Fruit fly (Drosophila melanogaster) whole organism, embryonic: ENCODE measurements around the gene eIF2Bepsilon.

Experiments used
- B-H2 ChIP-seq: fragments of 200-800 bp; sonication (Bioruptor generic); optimal IDR thresholded peaks from 2 replicates; lab custom pipeline; 2018; ENCODE audit warnings: missing biosample characterization, mild to moderate bottlenecking, missing genetic modification characterization
- CG12769 ChIP-seq: fragments of 200-800 bp; sonication (Bioruptor generic); optimal IDR thresholded peaks from 2 replicates; lab custom pipeline; 2019; ENCODE audit warnings: missing biosample characterization, mild to moderate bottlenecking, missing genetic modification characterization, moderate library complexity
- CG13296 ChIP-seq: fragments of 200-800 bp; sonication (Bioruptor generic); optimal IDR thresholded peaks from 3 replicates; lab custom pipeline; 2018; ENCODE audit warnings: missing biosample characterization, mild to moderate bottlenecking, missing genetic modification characterization
- CG13424 ChIP-seq: fragments of 200-800 bp; sonication (Bioruptor generic); optimal IDR thresholded peaks from 2 replicates; lab custom pipeline; 2019; ENCODE audit warnings: missing biosample characterization, mild to moderate bottlenecking, missing genetic modification characterization, moderate library complexity
- CG13775 ChIP-seq: fragments of 200-800 bp; sonication (Bioruptor generic); optimal IDR thresholded peaks from 3 replicates; lab custom pipeline; 2017; ENCODE audit warnings: missing biosample characterization, mild to moderate bottlenecking, missing genetic modification characterization
- CG17328 ChIP-seq: fragments of 200-800 bp; sonication (Bioruptor generic); IDR thresholded peaks from 2 replicates; pipeline ENCODE4 v1.3.6; 2022; ENCODE audit warnings: missing biosample characterization, missing genetic modification characterization
- CG17568 ChIP-seq: fragments of 200-800 bp; sonication (Bioruptor generic); optimal IDR thresholded peaks from 2 replicates; lab custom pipeline; 2018; ENCODE audit warnings: missing biosample characterization, mild to moderate bottlenecking, missing genetic modification characterization, moderate library complexity
- CG18619 ChIP-seq: fragments of 200-800 bp; sonication (Bioruptor generic); optimal IDR thresholded peaks from 3 replicates; lab custom pipeline; 2017; ENCODE audit warnings: missing biosample characterization, mild to moderate bottlenecking, missing genetic modification characterization
- CG2199 ChIP-seq: fragments of 200-800 bp; sonication (Bioruptor generic); IDR thresholded peaks from 3 replicates; pipeline ENCODE4 v1.3.6; 2022; ENCODE audit warnings: missing biosample characterization, missing genetic modification characterization
- CG2712 ChIP-seq: fragments of 200-800 bp; optimal IDR thresholded peaks from 3 replicates; lab custom pipeline; 2019; ENCODE audit warnings: missing biosample characterization, mild to moderate bottlenecking, missing genetic modification characterization, moderate library complexity
- CG34376 ChIP-seq: fragments of 200-800 bp; sonication (Bioruptor generic); optimal IDR thresholded peaks from 2 replicates; lab custom pipeline; 2018; ENCODE audit warnings: missing biosample characterization, mild to moderate bottlenecking, missing genetic modification characterization
- CG3847 ChIP-seq: fragments of 200-800 bp; sonication (Bioruptor generic); IDR thresholded peaks from 2 replicates; pipeline ENCODE4 v1.3.6; 2022; ENCODE audit warnings: missing biosample characterization, missing genetic modification characterization
- CG4360 ChIP-seq: fragments of 200-800 bp; sonication (Bioruptor generic); IDR thresholded peaks from 2 replicates; pipeline ENCODE4 v1.3.6; 2022; ENCODE audit warnings: missing biosample characterization, missing genetic modification characterization
- CG4617 ChIP-seq: fragments of 200-800 bp; sonication (Bioruptor generic); optimal IDR thresholded peaks from 3 replicates; lab custom pipeline; 2016; ENCODE audit warnings: missing biosample characterization, missing genetic modification characterization, borderline replicate concordance
- CG6272 ChIP-seq: fragments of 200-800 bp; sonication (Bioruptor generic); IDR thresholded peaks from 2 replicates; pipeline ENCODE4 v1.3.6; 2022; ENCODE audit warnings: missing biosample characterization, missing genetic modification characterization
- CG8359 ChIP-seq: fragments of 200-800 bp; sonication (Bioruptor generic); optimal IDR thresholded peaks from 2 replicates; lab custom pipeline; 2017; ENCODE audit warnings: missing biosample characterization, mild to moderate bottlenecking, missing genetic modification characterization, borderline replicate concordance
- CG8388 ChIP-seq: fragments of 200-800 bp; sonication (Bioruptor generic); optimal IDR thresholded peaks from 2 replicates; lab custom pipeline; 2019; ENCODE audit warnings: missing biosample characterization, mild to moderate bottlenecking, missing genetic modification characterization, moderate library complexity
- CG9727 ChIP-seq: fragments of 200-800 bp; sonication (Bioruptor generic); optimal IDR thresholded peaks from 3 replicates; lab custom pipeline; 2017; ENCODE audit warnings: missing biosample characterization, mild to moderate bottlenecking, missing genetic modification characterization
- Dbx ChIP-seq: fragments of 200-800 bp; sonication (Bioruptor generic); IDR thresholded peaks from 3 replicates; pipeline ENCODE4 v1.3.6; 2022; ENCODE audit warnings: missing biosample characterization, missing genetic modification characterization
- Dip3 ChIP-seq: fragments of 200-800 bp; sonication (Bioruptor generic); optimal IDR thresholded peaks from 3 replicates; lab custom pipeline; 2016; ENCODE audit warnings: missing biosample characterization, missing genetic modification characterization
- Doc2 ChIP-seq: fragments of 200-800 bp; sonication (Bioruptor generic); IDR thresholded peaks from 2 replicates; pipeline ENCODE4 v1.3.6; 2022; ENCODE audit warnings: missing biosample characterization, missing genetic modification characterization
- Gsc ChIP-seq: fragments of 200-800 bp; sonication (Bioruptor generic); IDR thresholded peaks from 2 replicates; pipeline ENCODE4 v1.3.6; 2022; ENCODE audit warnings: missing biosample characterization, missing genetic modification characterization
- H2.0 ChIP-seq: fragments of 200-800 bp; sonication (Bioruptor generic); IDR thresholded peaks from 2 replicates; pipeline ENCODE4 v1.3.6; 2022; ENCODE audit warnings: missing biosample characterization, missing genetic modification characterization
- Hey ChIP-seq: fragments of 200-800 bp; sonication (Bioruptor generic); optimal IDR thresholded peaks from 3 replicates; lab custom pipeline; 2018; ENCODE audit warnings: missing biosample characterization, mild to moderate bottlenecking, missing genetic modification characterization
- Hsf ChIP-seq: fragments of 200-800 bp; sonication (Bioruptor generic); optimal IDR thresholded peaks from 3 replicates; lab custom pipeline; 2016; ENCODE audit warnings: missing biosample characterization, missing genetic modification characterization
- PHDP ChIP-seq: fragments of 200-800 bp; sonication (Bioruptor generic); optimal IDR thresholded peaks from 3 replicates; lab custom pipeline; 2018; ENCODE audit warnings: missing biosample characterization, mild to moderate bottlenecking, missing genetic modification characterization, moderate library complexity
- Usf ChIP-seq: fragments of 200-800 bp; sonication (Bioruptor generic); optimal IDR thresholded peaks from 2 replicates; lab custom pipeline; 2017; ENCODE audit warnings: missing genotype, missing biosample characterization, missing genetic modification characterization
- bigmax ChIP-seq: fragments of 200-800 bp; sonication (Bioruptor generic); optimal IDR thresholded peaks from 2 replicates; lab custom pipeline; 2018; ENCODE audit warnings: missing biosample characterization, mild to moderate bottlenecking, missing genetic modification characterization
- chinmo ChIP-seq: fragments of 200-800 bp; sonication (Bioruptor generic); IDR thresholded peaks from 4 replicates; pipeline ENCODE4 v1.3.6; 2022; ENCODE audit warnings: missing biosample characterization, missing genetic modification characterization; ENCODE audit not compliant: partially characterized antibody
- da ChIP-seq: fragments of 200-800 bp; sonication (Bioruptor generic); optimal IDR thresholded peaks from 2 replicates; lab custom pipeline; 2016; ENCODE audit warnings: missing biosample characterization, missing genetic modification characterization
- emc ChIP-seq: fragments of 200-800 bp; sonication (Bioruptor generic); optimal IDR thresholded peaks from 2 replicates; lab custom pipeline; 2016; ENCODE audit warnings: missing biosample characterization, missing genetic modification characterization
- fd3F ChIP-seq: fragments of 200-800 bp; sonication (Bioruptor generic); optimal IDR thresholded peaks from 2 replicates; lab custom pipeline; 2018; ENCODE audit warnings: missing biosample characterization, mild to moderate bottlenecking, missing genetic modification characterization, moderate library complexity
- fd64A ChIP-seq: fragments of 200-800 bp; sonication (Bioruptor generic); optimal IDR thresholded peaks from 3 replicates; lab custom pipeline; 2018; ENCODE audit warnings: missing biosample characterization, mild to moderate bottlenecking, missing genetic modification characterization
- her ChIP-seq: fragments of 200-800 bp; sonication (Bioruptor generic); optimal IDR thresholded peaks from 2 replicates; lab custom pipeline; 2016; ENCODE audit warnings: missing biosample characterization, missing genetic modification characterization
- jing ChIP-seq: fragments of 200-800 bp; sonication (Bioruptor generic); optimal IDR thresholded peaks from 2 replicates; lab custom pipeline; 2018; ENCODE audit warnings: missing biosample characterization, mild to moderate bottlenecking, missing genetic modification characterization
- jumu ChIP-seq: fragments of 200-800 bp; sonication (Bioruptor generic); optimal IDR thresholded peaks from 3 replicates; lab custom pipeline; 2016; ENCODE audit warnings: missing biosample characterization, missing genetic modification characterization
- lov ChIP-seq, 2 experiments: fragments of 200-800 bp in 1 of 2; fragments of >200 bp in 1 of 2; sonication (Bioruptor generic) in 1 of 2; IDR thresholded peaks in 1 of 2; optimal IDR thresholded peaks in 1 of 2; 2 replicates in 1 of 2; 3 replicates in 1 of 2; pipeline versions ENCODE4 v1.3.6 to Lab custom; 2017 to 2022; ENCODE audit warnings: missing biosample characterization in 1 of 2, missing genetic modification characterization in 1 of 2
- otp ChIP-seq: fragments of 200-800 bp; sonication (Bioruptor generic); IDR thresholded peaks from 3 replicates; pipeline ENCODE4, ENCODE4 v1.3.6; 2022; ENCODE audit warnings: missing biosample characterization, missing genetic modification characterization
- peb ChIP-seq: fragments of 200-800 bp; sonication (Bioruptor generic); IDR thresholded peaks from 2 replicates; pipeline ENCODE4 v1.3.6; 2022; ENCODE audit warnings: missing biosample characterization, missing genetic modification characterization
- pfk ChIP-seq: fragments of 200-800 bp; sonication (Bioruptor generic); optimal IDR thresholded peaks from 2 replicates; lab custom pipeline; 2018; ENCODE audit warnings: missing biosample characterization, mild to moderate bottlenecking, missing genetic modification characterization, moderate library complexity
- pnt ChIP-seq: fragments of 200-800 bp; sonication (Bioruptor generic); optimal IDR thresholded peaks from 3 replicates; lab custom pipeline; 2016; ENCODE audit warnings: missing biosample characterization, missing genetic modification characterization
- psq ChIP-seq: fragments of 200-800 bp; sonication (Bioruptor generic); optimal IDR thresholded peaks from 2 replicates; lab custom pipeline; 2017; ENCODE audit warnings: missing biosample characterization, missing genetic modification characterization
- run ChIP-seq: fragments of 200-800 bp; sonication (Bioruptor generic); optimal IDR thresholded peaks from 3 replicates; lab custom pipeline; 2018; ENCODE audit warnings: missing biosample characterization, mild to moderate bottlenecking, missing genetic modification characterization
- schlank ChIP-seq: fragments of 200-800 bp; sonication (Bioruptor generic); optimal IDR thresholded peaks from 2 replicates; lab custom pipeline; 2018; ENCODE audit warnings: missing biosample characterization, mild to moderate bottlenecking, missing genetic modification characterization
- sens ChIP-seq: fragments of 200-800 bp; sonication (Bioruptor generic); peaks from one replicate; lab custom pipeline; 2016; ENCODE audit warnings: missing biosample characterization, missing genetic modification characterization
- sima ChIP-seq: fragments of 200-800 bp; sonication (Bioruptor generic); optimal IDR thresholded peaks from 2 replicates; lab custom pipeline; 2016; ENCODE audit warnings: missing biosample characterization, missing genetic modification characterization
- sob ChIP-seq: fragments of 200-800 bp; sonication (Bioruptor generic); IDR thresholded peaks from 2 replicates; pipeline ENCODE4 v1.3.6; 2022; ENCODE audit warnings: missing biosample characterization, missing genetic modification characterization
- sqz ChIP-seq: fragments of 200-800 bp; sonication (Bioruptor generic); optimal IDR thresholded peaks from 3 replicates; lab custom pipeline; 2018; ENCODE audit warnings: missing biosample characterization, mild to moderate bottlenecking, missing genetic modification characterization
- tap ChIP-seq: fragments of 200-800 bp; optimal IDR thresholded peaks from 3 replicates; lab custom pipeline; 2019; ENCODE audit warnings: missing biosample characterization, mild to moderate bottlenecking, missing genetic modification characterization, moderate library complexity
- ttk ChIP-seq: fragments of 200-800 bp; sonication (Bioruptor generic); IDR thresholded peaks from 2 replicates; pipeline ENCODE4 v2.1.2; 2022; ENCODE audit warnings: missing biosample characterization, missing genetic modification characterization

The eIF2Bepsilon gene

dm6 chrX:1968581-1969258 lies 46.0 kb upstream of the eIF2Bepsilon start (continued):
- TF ChIP-seq sqz, result no peak
- TF ChIP-seq CG9727 (GFP tag; lab: Kevin White, UChicago), result no peak
- peak; percentile 39 for TF ChIP-seq PHDP (tag; lab: Kevin White, UChicago)
- TF ChIP-seq H2.0 (GFP tag; lab: Robert Waterston, UW), result peak; percentile 50; the same call in 1 of the 2 replicates
- no peak for TF ChIP-seq CG13775 (GFP tag; lab: Kevin White, UChicago)
- no peak for TF ChIP-seq CG34376 (GFP tag; lab: Kevin White, UChicago)
- TF ChIP-seq pnt (GFP tag; lab: Kevin White, UChicago), result peak; percentile 58
- peak; percentile 68 for TF ChIP-seq CG8388 (GFP tag; lab: Kevin White, UChicago)
- peak; percentile 53 for TF ChIP-seq run (tag; lab: Kevin White, UChicago)
- TF ChIP-seq emc (GFP tag; lab: Kevin White, UChicago), result no peak
- no peak for TF ChIP-seq Gsc
- TF ChIP-seq B-H2 (GFP tag; lab: Kevin White, UChicago), result no peak
- TF ChIP-seq otp, result 0 out of 3 replicates have a peak, but pooled peaks have one; percentile 31
- TF ChIP-seq CG18619 (GFP tag; lab: Kevin White, UChicago), result peak; percentile 44
- peak; percentile 75 for TF ChIP-seq fd64A (GFP tag; lab: Kevin White, UChicago)
- TF ChIP-seq chinmo (GFP tag; lab: Robert Waterston, UW), result no peak
- peak; percentile 56 for TF ChIP-seq CG17328
- TF ChIP-seq bigmax, result no peak
- TF ChIP-seq sens (GFP tag; lab: Kevin White, UChicago), result peak; percentile 89
- no peak for TF ChIP-seq CG2199
- no peak for TF ChIP-seq CG6272 (GFP tag; lab: Robert Waterston, UW)
- TF ChIP-seq jing (GFP tag; lab: Kevin White, UChicago), result peak; percentile 71
- TF ChIP-seq CG12769 (tag; lab: Kevin White, UChicago), result peak; percentile 66
- TF ChIP-seq CG3847 (GFP tag; lab: Robert Waterston, UW), result no peak
- TF ChIP-seq CG4617 (GFP tag; lab: Kevin White, UChicago), result no peak
- TF ChIP-seq Usf, result no peak
- no peak for TF ChIP-seq sob
- peak; percentile 54; the same call in 1 of the 2 replicates for TF ChIP-seq ttk (GFP tag; lab: Robert Waterston, UW)
- TF ChIP-seq pfk (GFP tag; lab: Kevin White, UChicago), result no peak
- TF ChIP-seq Dip3 (GFP tag; lab: Kevin White, UChicago), result no peak
- TF ChIP-seq Hsf (GFP tag; lab: Kevin White, UChicago), result peak; percentile 39
- TF ChIP-seq fd3F (GFP tag; lab: Kevin White, UChicago), result no peak
- TF ChIP-seq peb, result 0 out of 2 replicates have a peak, but pooled peaks have one; percentile 16
- TF ChIP-seq schlank, result no peak
- no peak for TF ChIP-seq lov (optimal IDR thresholded peaks at IDR 0.05; lab: Kevin White, UChicago)
- no peak for TF ChIP-seq lov (GFP tag; IDR thresholded peaks at IDR 0.05; lab: Robert Waterston, UW)
- TF ChIP-seq tap (tag; lab: Kevin White, UChicago), result peak; percentile 74
- TF ChIP-seq sima (GFP tag; lab: Kevin White, UChicago), result no peak
- no peak for TF ChIP-seq Hey (tag; lab: Kevin White, UChicago)
- peak; percentile 43 for TF ChIP-seq jumu (GFP tag; lab: Kevin White, UChicago)
- TF ChIP-seq Doc2, result no peak
- peak; percentile 32 for TF ChIP-seq CG8359 (GFP tag; lab: Kevin White, UChicago)
- peak; percentile 4 for TF ChIP-seq her
- no peak for TF ChIP-seq CG4360 (GFP tag; lab: Robert Waterston, UW)
- no peak for TF ChIP-seq psq (GFP tag; lab: Kevin White, UChicago)
- TF ChIP-seq da, result no peak
- TF ChIP-seq Dbx, result no peak
- TF ChIP-seq CG13424 (tag; lab: Kevin White, UChicago), result peak; percentile 82
- TF ChIP-seq CG13296 (GFP tag; lab: Kevin White, UChicago), result peak; percentile 16
- TF ChIP-seq CG17568 (GFP tag; lab: Kevin White, UChicago), result no peak
- TF ChIP-seq CG2712 (tag; lab: Kevin White, UChicago), result peak; percentile 66
